Worm (Caenorhabditis elegans): ENCODE measurements around the gene mlc-5.

DNA sequence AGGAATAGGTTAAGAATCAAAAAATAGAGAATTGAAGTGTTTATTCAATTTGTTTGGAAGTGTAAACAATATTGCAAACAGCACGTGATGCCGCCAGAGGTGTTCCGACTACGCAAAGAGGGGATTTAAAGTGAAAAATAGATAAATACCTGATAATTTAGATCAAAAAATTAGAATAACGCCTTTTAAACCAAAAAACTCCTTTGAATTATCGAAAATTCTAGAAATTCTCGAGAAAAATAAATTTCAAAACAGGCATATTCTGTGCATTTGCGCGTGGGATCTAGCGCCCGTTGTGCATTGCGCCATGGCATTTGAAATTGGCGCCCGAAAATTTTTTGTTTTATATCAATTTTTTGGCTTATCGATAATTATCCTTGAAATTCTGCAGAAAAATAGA, 846 bp upstream of the mlc-5 start, which contains the start of gene hip-1:
- no peak for TF ChIP-seq dao-5 (tag; optimal IDR thresholded peaks at IDR 0.05)
- no peak for TF ChIP-seq him-1 (tag; optimal IDR thresholded peaks at IDR 0.05)

Data from whole organism, L4/young adult.